Worm (Caenorhabditis elegans): Measurements from ENCODE around the gene eak-4.

DNA sequence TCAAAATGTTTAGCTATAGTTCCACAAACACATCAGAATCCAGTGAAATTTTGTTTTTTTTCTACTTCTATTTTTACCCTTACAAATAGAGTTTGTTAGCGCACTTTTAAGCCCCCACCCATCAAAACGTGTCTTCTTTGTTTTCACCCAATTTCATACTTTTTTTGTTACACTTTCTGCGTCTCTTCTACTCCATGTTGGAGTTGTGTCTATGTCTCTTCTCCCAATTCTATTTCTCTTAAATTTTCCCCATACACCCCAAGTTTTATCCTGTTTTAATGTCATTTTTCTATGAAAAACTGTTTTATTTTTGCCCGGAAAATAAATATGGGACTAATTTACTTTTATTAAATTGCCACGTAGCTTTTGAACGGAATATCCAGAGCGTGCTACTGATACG lies 20.1 kb upstream of the eak-4 start:
- TF ChIP-seq ceh-82 (tag; optimal IDR thresholded peaks at IDR 0.05) (no peak), skn-1 (tag; optimal IDR thresholded peaks at IDR 0.05) (no peak), Y116A8C.19 (tag; optimal IDR thresholded peaks at IDR 0.05; ENCODE audit: borderline replicate concordance) (no peak), ama-1 (optimal IDR thresholded peaks at IDR 0.05) (no peak), aly-2 (tag; optimal IDR thresholded peaks at IDR 0.05) (no peak), hpl-2 (GFP tag; optimal IDR thresholded peaks at IDR 0.05) (no peak), snpc-4 (tag; optimal IDR thresholded peaks at IDR 0.05) (no peak), ztf-4 (tag; optimal IDR thresholded peaks at IDR 0.05) (no peak), irx-1 (tag; optimal IDR thresholded peaks at IDR 0.05) (no peak), nhr-237 (tag; optimal IDR thresholded peaks at IDR 0.05) (no peak), lsy-2 (tag; optimal IDR thresholded peaks at IDR 0.05) (peak in 1 of 2 experiments; percentile 35)

All from whole organism, L1 larva.